Worm (Caenorhabditis elegans) whole organism, L4 larva: Measurements from ENCODE around the gene F22E5.12.
"Not testable (repeated sequence)": the region's sequence is repeated elsewhere in the genome, so short reads cannot be mapped to it uniquely, and the experiment has no call there.

ENCODE experiments used
- F37D6.2 ChIP-seq: sonication (generic microtip); optimal IDR thresholded peaks from 2 replicates; lab custom pipeline; 2016; ENCODE audit warnings: mild to moderate bottlenecking, missing genetic modification characterization, missing compliant biosample characterization
- aha-1 ChIP-seq: fragments of 150-350 bp; peaks from one replicate; lab custom pipeline; 2014; ENCODE audit warnings: missing biosample characterization, missing genetic modification characterization
- ama-1 ChIP-seq: fragments of 150-350 bp; optimal IDR thresholded peaks from 2 replicates; lab custom pipeline; 2014; ENCODE audit warnings: inconsistent platforms, mixed read lengths
- dpl-1 ChIP-seq: fragments of 150-350 bp; optimal IDR thresholded peaks from 2 replicates; lab custom pipeline; 2014; ENCODE audit warnings: missing biosample characterization, missing genetic modification reagents, missing genetic modification characterization
- jun-1 ChIP-seq: fragments of 150-350 bp; optimal IDR thresholded peaks from 2 replicates; lab custom pipeline; 2014; ENCODE audit warnings: missing biosample characterization, missing genetic modification reagents, missing genetic modification characterization
- nhr-11 ChIP-seq: fragments of 150-350 bp; optimal IDR thresholded peaks from 2 replicates; lab custom pipeline; 2014; ENCODE audit warnings: missing biosample characterization, missing genetic modification characterization
- nhr-111 ChIP-seq: fragments of 200-800 bp; sonication (Bioruptor generic); optimal IDR thresholded peaks from 2 replicates; lab custom pipeline; 2018; ENCODE audit warnings: mild to moderate bottlenecking, missing genetic modification characterization, missing compliant biosample characterization
- set-16 ChIP-seq: fragments of 200-800 bp; sonication (Bioruptor generic); IDR thresholded peaks from 2 replicates; pipeline ENCODE4 v1.3.6; 2022; ENCODE audit warnings: missing genetic modification reagents, missing genetic modification characterization, missing compliant biosample characterization
- snpc-4 ChIP-seq: fragments of 150-350 bp; optimal IDR thresholded peaks from 2 replicates; lab custom pipeline; 2014; ENCODE audit warnings: missing biosample characterization, missing genetic modification characterization
- zag-1 ChIP-seq: fragments of 150-350 bp; optimal IDR thresholded peaks from 2 replicates; lab custom pipeline; 2014; ENCODE audit warnings: missing biosample characterization, missing genetic modification characterization
- zfp-3 ChIP-seq: fragments of 200-800 bp; sonication (Bioruptor generic); conservative IDR thresholded peaks from 2 replicates; pipeline ENCODE4 v1.3.6; 2022; ENCODE audit warnings: missing genetic modification reagents, missing genetic modification characterization, missing compliant biosample characterization
- ztf-11 ChIP-seq: fragments of 150-350 bp; optimal IDR thresholded peaks from 2 replicates; lab custom pipeline; 2014; ENCODE audit warnings: missing biosample characterization, missing genetic modification characterization

- TF ChIP-seq ama-1 (lab: Kevin White, UChicago); nhr-11 (tag; lab: Kevin White, UChicago); jun-1 (tag; lab: Kevin White, UChicago); nhr-111 (GFP tag; lab: Kevin White, UChicago); ztf-11 (tag; lab: Kevin White, UChicago); F37D6.2 (tag; lab: Kevin White, UChicago); snpc-4 (tag; lab: Kevin White, UChicago); dpl-1 (GFP tag; lab: Kevin White, UChicago); zfp-3 (GFP tag; lab: Robert Waterston, UW); zag-1 (tag; lab: Kevin White, UChicago); set-16 (GFP tag; lab: Robert Waterston, UW); aha-1: not testable (repeated sequence)
Observed at ce11 chrII:2612278-2612677, 34.4 kb downstream of the F22E5.12 start, which contains the start of gene D2062.13.
